Worm (Caenorhabditis elegans) whole organism, midembryonic: ENCODE measurements around the gene F21H7.5.

Source experiments
- T22C8.4 ChIP-seq: fragments of 200-800 bp; sonication (Bioruptor generic); IDR thresholded peaks from 2 replicates; pipeline ENCODE4 v1.3.6; 2022; ENCODE audit warnings: missing genetic modification characterization, missing compliant biosample characterization
- cog-1 ChIP-seq: sonication (generic microtip); optimal IDR thresholded peaks from 2 replicates; lab custom pipeline; 2016; ENCODE audit warnings: missing genetic modification characterization, missing compliant biosample characterization
- klf-2 ChIP-seq: fragments of 200-800 bp; sonication (Bioruptor generic); conservative IDR thresholded peaks from 2 replicates; pipeline ENCODE4 v1.3.6; 2022; ENCODE audit warnings: missing genetic modification reagents, missing genetic modification characterization, missing compliant biosample characterization
- tab-1 ChIP-seq: fragments of 200-800 bp; sonication (Bioruptor generic); IDR thresholded peaks from 2 replicates; pipeline ENCODE4 v1.3.6; 2022; ENCODE audit warnings: missing genetic modification characterization, missing compliant biosample characterization

DNA sequence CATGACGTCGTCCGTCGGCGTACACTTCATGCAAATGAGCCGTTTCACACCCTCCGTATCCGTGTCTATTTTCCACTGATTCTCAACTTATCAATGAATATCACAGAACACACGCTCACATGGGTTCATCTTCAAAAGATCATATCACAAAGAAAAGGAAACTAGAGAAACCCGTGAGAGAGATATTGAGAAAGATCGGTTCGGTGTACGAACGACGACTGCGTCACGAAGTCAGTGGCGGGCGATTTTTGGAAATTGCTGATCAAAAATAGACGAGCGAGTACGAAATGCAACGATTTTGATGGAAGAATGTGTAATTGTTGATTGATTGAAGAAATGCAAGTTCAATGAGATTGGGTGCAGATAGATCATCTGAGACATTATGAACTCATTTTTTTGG, 24.0 kb upstream of the F21H7.5 start:
- TF ChIP-seq cog-1 (tag; lab: Kevin White, UChicago) = no peak
- no peak for TF ChIP-seq T22C8.4
- no peak for TF ChIP-seq tab-1
- no peak for TF ChIP-seq klf-2 (GFP tag; lab: Robert Waterston, UW)
